Worm (Caenorhabditis elegans) whole organism, L3 larva: ENCODE measurements around the gene Y68A4A.10.

Experiments
- R02D3.7 ChIP-seq: fragments of 150-350 bp; optimal IDR thresholded peaks from 2 replicates; lab custom pipeline; 2014; ENCODE audit warnings: missing biosample characterization, missing genetic modification characterization
- aly-2 ChIP-seq: fragments of 150-350 bp; optimal IDR thresholded peaks from 2 replicates; lab custom pipeline; 2014; ENCODE audit warnings: missing biosample characterization, missing genetic modification characterization
- ama-1 ChIP-seq: fragments of 150-350 bp; optimal IDR thresholded peaks from 2 replicates; lab custom pipeline; 2018
- lin-15B ChIP-seq: fragments of 150-350 bp; optimal IDR thresholded peaks from 2 replicates; lab custom pipeline; 2014; ENCODE audit warnings: missing biosample characterization, missing genetic modification characterization
- nhr-12 ChIP-seq: fragments of 150-350 bp; optimal IDR thresholded peaks from 2 replicates; lab custom pipeline; 2014; ENCODE audit warnings: missing biosample characterization, missing genetic modification characterization
- nhr-25 ChIP-seq: sonication (generic microtip); optimal IDR thresholded peaks from 2 replicates; lab custom pipeline; 2017; ENCODE audit warnings: missing biosample characterization, missing genetic modification characterization
- skn-1 ChIP-seq: fragments of 150-350 bp; optimal IDR thresholded peaks from 2 replicates; lab custom pipeline; 2014; ENCODE audit warnings: missing biosample characterization, missing genetic modification characterization
- unc-39 ChIP-seq: sonication (generic microtip); optimal IDR thresholded peaks from 4 replicates; lab custom pipeline; 2017; ENCODE audit warnings: missing biosample characterization, missing genetic modification characterization
- unc-62 ChIP-seq: fragments of 150-350 bp; sonication (generic microtip); optimal IDR thresholded peaks from 4 replicates; lab custom pipeline; 2014; ENCODE audit warnings: missing biosample characterization, missing genetic modification reagents, missing genetic modification characterization
- ztf-4 ChIP-seq: fragments of 150-350 bp; optimal IDR thresholded peaks from 2 replicates; lab custom pipeline; 2014; ENCODE audit warnings: missing biosample characterization, missing genetic modification characterization

- TF ChIP-seq nhr-12 (tag; lab: Kevin White, UChicago) (no peak), aly-2 (tag; lab: Kevin White, UChicago) (no peak), R02D3.7 (tag; lab: Kevin White, UChicago) (no peak), unc-62 (GFP tag; lab: Kevin White, UChicago) (no peak), ama-1 (lab: Kevin White, UChicago) (no peak), unc-39 (tag; lab: Kevin White, UChicago) (no peak), skn-1 (tag; lab: Kevin White, UChicago) (no peak), lin-15B (no peak), ztf-4 (tag; lab: Kevin White, UChicago) (no peak), nhr-25 (tag; lab: Kevin White, UChicago) (no peak)
Measured at ce11 chrV:17190399-17190798, 11.5 kb upstream of the Y68A4A.10 start, which contains the start of gene str-199.
